Worm (Caenorhabditis elegans) whole organism, young adult: Measurements from ENCODE around the gene col-143.
A peak's percentile ranks its signal among the peaks of the same experiment; 100 is the strongest.

Experiments used
- D2030.7 ChIP-seq: fragments of 200-800 bp; sonication (Bioruptor generic); IDR thresholded peaks from 2 replicates; pipeline ENCODE4 v1.3.6; 2022; ENCODE audit warnings: missing genetic modification reagents, missing genetic modification characterization, missing compliant biosample characterization
- F22D6.2 ChIP-seq: sonication (generic microtip); optimal IDR thresholded peaks from 2 replicates; lab custom pipeline; 2016; ENCODE audit warnings: mild to moderate bottlenecking, missing genetic modification characterization, missing compliant biosample characterization
- F23B12.7 ChIP-seq: sonication (generic microtip); optimal IDR thresholded peaks from 2 replicates; lab custom pipeline; 2017; ENCODE audit warnings: missing genetic modification characterization, mild to moderate bottlenecking, missing compliant biosample characterization, antibody characterized with exemption, moderate library complexity; ENCODE audit not compliant: insufficient read depth
- F37B4.10 ChIP-seq: fragments of 200-800 bp; sonication (Bioruptor generic); IDR thresholded peaks from 2 replicates; pipeline ENCODE4 v1.3.6; 2022; ENCODE audit warnings: missing genetic modification characterization, missing compliant biosample characterization
- F39B2.1 ChIP-seq: fragments of 200-800 bp; sonication (Bioruptor generic); IDR thresholded peaks from 2 replicates; pipeline ENCODE4 v1.3.6; 2022; ENCODE audit warnings: missing genetic modification reagents, missing genetic modification characterization, missing compliant biosample characterization
- F52B5.7 ChIP-seq: sonication (generic microtip); optimal IDR thresholded peaks from 2 replicates; lab custom pipeline; 2016; ENCODE audit warnings: mild to moderate bottlenecking, missing genetic modification characterization, missing compliant biosample characterization
- F55B11.4 ChIP-seq: sonication (generic microtip); optimal IDR thresholded peaks from 2 replicates; lab custom pipeline; 2016; ENCODE audit warnings: missing compliant biosample characterization, missing genetic modification characterization, borderline replicate concordance; ENCODE audit not compliant: insufficient read depth
- F57A8.1 ChIP-seq: fragments of 200-800 bp; sonication (Bioruptor generic); optimal IDR thresholded peaks from 2 replicates; lab custom pipeline; 2018; ENCODE audit warnings: mild to moderate bottlenecking, missing genetic modification characterization, moderate library complexity, missing compliant biosample characterization
- K11D2.4 ChIP-seq: fragments of 200-800 bp; sonication (Bioruptor generic); IDR thresholded peaks from 2 replicates; pipeline ENCODE4 v1.3.6; 2022; ENCODE audit warnings: missing genetic modification reagents, missing genetic modification characterization, missing compliant biosample characterization
- Y53F4B.3 ChIP-seq: fragments of 200-800 bp; sonication (Bioruptor generic); IDR thresholded peaks from 2 replicates; pipeline ENCODE4 v1.3.6; 2022; ENCODE audit warnings: missing genetic modification reagents, missing genetic modification characterization, missing compliant biosample characterization
- aptf-3 ChIP-seq: fragments of 200-800 bp; sonication (Bioruptor generic); IDR thresholded peaks from 2 replicates; pipeline ENCODE4 v1.3.6; 2022; ENCODE audit warnings: missing genetic modification characterization, missing compliant biosample characterization
- atf-7 ChIP-seq: sonication (generic microtip); optimal IDR thresholded peaks from 2 replicates; lab custom pipeline; 2017; ENCODE audit warnings: mild to moderate bottlenecking, missing genetic modification characterization, missing compliant biosample characterization
- athp-1 ChIP-seq: sonication (generic microtip); optimal IDR thresholded peaks from 2 replicates; lab custom pipeline; 2017; ENCODE audit warnings: mild to moderate bottlenecking, missing genetic modification characterization, missing compliant biosample characterization
- attf-3 ChIP-seq: fragments of 200-800 bp; sonication (Bioruptor generic); conservative IDR thresholded peaks from 2 replicates; pipeline ENCODE4 v1.3.6; 2022; ENCODE audit warnings: missing genetic modification reagents, missing genetic modification characterization, missing compliant biosample characterization
- attf-5 ChIP-seq: fragments of 200-800 bp; sonication (Bioruptor generic); optimal IDR thresholded peaks from 2 replicates; lab custom pipeline; 2018; ENCODE audit warnings: mild to moderate bottlenecking, missing genetic modification characterization, missing compliant biosample characterization
- ccch-3 ChIP-seq: fragments of 200-800 bp; sonication (Bioruptor generic); optimal IDR thresholded peaks from 2 replicates; lab custom pipeline; 2018; ENCODE audit warnings: mild to moderate bottlenecking, missing genetic modification characterization, missing compliant biosample characterization
- cebp-1 ChIP-seq, 2 experiments: fragments of 200-800 bp in 1 of 2; sonication (Bioruptor generic) in 1 of 2; sonication (generic microtip) in 1 of 2; IDR thresholded peaks in 1 of 2; optimal IDR thresholded peaks in 1 of 2; 2 replicates each; pipeline versions ENCODE4 v1.3.6 to Lab custom; 2017 to 2022; ENCODE audit warnings: missing compliant biosample characterization in 2 of 2, missing genetic modification characterization in 2 of 2, mild to moderate bottlenecking in 1 of 2, missing genetic modification reagents in 1 of 2, moderate library complexity in 1 of 2
- cebp-2 ChIP-seq: fragments of 200-800 bp; sonication (Bioruptor generic); IDR thresholded peaks from 2 replicates; pipeline ENCODE4 v1.3.6; 2022; ENCODE audit warnings: missing genetic modification characterization, missing compliant biosample characterization
- ceh-100 ChIP-seq: fragments of 200-800 bp; sonication (Bioruptor generic); IDR thresholded peaks from 2 replicates; pipeline ENCODE4 v1.3.6; 2022; ENCODE audit warnings: missing genetic modification reagents, missing genetic modification characterization, missing compliant biosample characterization
- ceh-79 ChIP-seq: sonication (generic microtip); optimal IDR thresholded peaks from 2 replicates; lab custom pipeline; 2017; ENCODE audit warnings: mild to moderate bottlenecking, missing genetic modification characterization, missing compliant biosample characterization
- ceh-91 ChIP-seq: fragments of 200-800 bp; sonication (Bioruptor generic); IDR thresholded peaks from 2 replicates; pipeline ENCODE4 v1.3.6; 2022; ENCODE audit warnings: missing genetic modification reagents, missing genetic modification characterization, missing compliant biosample characterization
- die-1 ChIP-seq: sonication (generic microtip); optimal IDR thresholded peaks from 2 replicates; lab custom pipeline; 2016; ENCODE audit warnings: missing genotype, mild to moderate bottlenecking, missing genetic modification characterization, missing compliant biosample characterization
- dpff-1 ChIP-seq: sonication (generic microtip); optimal IDR thresholded peaks from 2 replicates; lab custom pipeline; 2017; ENCODE audit warnings: mild to moderate bottlenecking, missing genetic modification characterization, missing compliant biosample characterization
- dpl-1 ChIP-seq: fragments of 150-350 bp; optimal IDR thresholded peaks from 2 replicates; lab custom pipeline; 2014; ENCODE audit warnings: missing biosample characterization, missing genetic modification reagents, missing genetic modification characterization
- efl-1 ChIP-seq: fragments of 150-350 bp; optimal IDR thresholded peaks from 2 replicates; lab custom pipeline; 2014; ENCODE audit warnings: missing biosample characterization, missing genetic modification reagents, missing genetic modification characterization
- egrh-3 ChIP-seq: fragments of 200-800 bp; sonication (Bioruptor generic); IDR thresholded peaks from 2 replicates; pipeline ENCODE4 v1.3.6; 2022; ENCODE audit warnings: missing genetic modification reagents, missing genetic modification characterization, missing compliant biosample characterization
- ets-4 ChIP-seq: fragments of 200-800 bp; sonication (Bioruptor generic); optimal IDR thresholded peaks from 2 replicates; lab custom pipeline; 2018; ENCODE audit warnings: mild to moderate bottlenecking, missing genetic modification characterization, missing compliant biosample characterization
- him-1 ChIP-seq: sonication (generic microtip); optimal IDR thresholded peaks from 2 replicates; lab custom pipeline; 2016; ENCODE audit warnings: missing genotype, missing genetic modification reagents, missing genetic modification characterization, missing compliant biosample characterization
- hlh-12 ChIP-seq: sonication (generic microtip); optimal IDR thresholded peaks from 2 replicates; lab custom pipeline; 2016; ENCODE audit warnings: missing genetic modification characterization, missing compliant biosample characterization
- hmg-1.2 ChIP-seq: fragments of 200-800 bp; sonication (Bioruptor generic); IDR thresholded peaks from 2 replicates; pipeline ENCODE4 v1.3.6; 2022; ENCODE audit warnings: missing genetic modification reagents, missing genetic modification characterization, missing compliant biosample characterization
- lin-26 ChIP-seq: fragments of 200-800 bp; sonication (Bioruptor generic); IDR thresholded peaks from 2 replicates; pipeline ENCODE4 v1.3.6; 2022; ENCODE audit warnings: missing genetic modification reagents, missing genetic modification characterization, missing compliant biosample characterization
- lin-40 ChIP-seq: sonication (generic microtip); optimal IDR thresholded peaks from 2 replicates; lab custom pipeline; 2016; ENCODE audit warnings: missing genetic modification characterization, mild to moderate bottlenecking, missing compliant biosample characterization, missing genotype, missing genetic modification reagents
- lir-1 ChIP-seq: fragments of 200-800 bp; sonication (Bioruptor generic); conservative IDR thresholded peaks from 2 replicates; pipeline ENCODE4 v1.3.6; 2022; ENCODE audit warnings: missing genetic modification reagents, missing genetic modification characterization, missing compliant biosample characterization
- madf-3 ChIP-seq: fragments of 200-800 bp; sonication (Bioruptor generic); IDR thresholded peaks from 2 replicates; pipeline ENCODE4 v1.3.6; 2022; ENCODE audit warnings: missing genetic modification reagents, missing genetic modification characterization, missing compliant biosample characterization
- mes-4 ChIP-seq: sonication (generic microtip); optimal IDR thresholded peaks from 2 replicates; lab custom pipeline; 2016; ENCODE audit warnings: missing genotype, missing genetic modification characterization, missing compliant biosample characterization
- rec-8 ChIP-seq, 2 experiments: sonication (generic microtip); optimal IDR thresholded peaks; 2 replicates each; lab custom pipeline; 2016; ENCODE audit warnings: mild to moderate bottlenecking in 2 of 2, missing genetic modification characterization in 2 of 2, missing genetic modification reagents in 2 of 2, missing genotype in 2 of 2, missing biosample characterization in 1 of 2, missing compliant biosample characterization in 1 of 2, moderate library complexity in 1 of 2
- somi-1 ChIP-seq: fragments of 200-800 bp; sonication (Bioruptor generic); optimal IDR thresholded peaks from 2 replicates; lab custom pipeline; 2018; ENCODE audit warnings: mild to moderate bottlenecking, missing genetic modification characterization, missing compliant biosample characterization
- tbp1 ChIP-seq: fragments of 200-800 bp; sonication (Bioruptor generic); optimal IDR thresholded peaks from 2 replicates; lab custom pipeline; 2018; ENCODE audit warnings: mild to moderate bottlenecking, missing genetic modification characterization, missing compliant biosample characterization
- unc-130 ChIP-seq: sonication (generic microtip); optimal IDR thresholded peaks from 2 replicates; lab custom pipeline; 2016; ENCODE audit warnings: missing genetic modification reagents, missing genetic modification characterization, missing compliant biosample characterization
- unc-62 ChIP-seq: fragments of 150-350 bp; optimal IDR thresholded peaks from 2 replicates; lab custom pipeline; 2014; ENCODE audit warnings: missing biosample characterization, missing genetic modification reagents, missing genetic modification characterization
- ztf-18 ChIP-seq: sonication (generic microtip); optimal IDR thresholded peaks from 2 replicates; lab custom pipeline; 2016; ENCODE audit warnings: missing genotype, mild to moderate bottlenecking, missing genetic modification characterization, missing compliant biosample characterization
- ztf-22 ChIP-seq: fragments of 200-800 bp; sonication (Bioruptor generic); optimal IDR thresholded peaks from 2 replicates; lab custom pipeline; 2018; ENCODE audit warnings: mild to moderate bottlenecking, missing genetic modification characterization, moderate library complexity, missing compliant biosample characterization
- ztf-25 ChIP-seq: fragments of 200-800 bp; sonication (Bioruptor generic); IDR thresholded peaks from 2 replicates; pipeline ENCODE4 v1.3.6; 2022; ENCODE audit warnings: missing genetic modification reagents, missing genetic modification characterization, missing compliant biosample characterization
- ztf-26 ChIP-seq: sonication (generic microtip); optimal IDR thresholded peaks from 2 replicates; lab custom pipeline; 2017; ENCODE audit warnings: missing genetic modification characterization, missing compliant biosample characterization
- ztf-3 ChIP-seq: fragments of 200-800 bp; sonication (Bioruptor generic); optimal IDR thresholded peaks from 2 replicates; lab custom pipeline; 2018; ENCODE audit warnings: mild to moderate bottlenecking, missing genetic modification characterization, missing compliant biosample characterization

The col-143 gene

ce11 chrV:6796894-6797293, 38.5 kb upstream of the col-143 start:
- TF ChIP-seq ets-4 (GFP tag; lab: Kevin White, UChicago), result no peak
- peak; percentile 91; the same call in 1 of the 2 replicates for TF ChIP-seq hmg-1.2 (GFP tag; lab: Robert Waterston, UW)
- TF ChIP-seq, all 124 proteins: peak for 1

- TF ChIP-seq lir-1 (no peak), ceh-100 (GFP tag; lab: Robert Waterston, UW) (no peak), egrh-3 (GFP tag; lab: Robert Waterston, UW) (no peak), F39B2.1 (GFP tag; lab: Robert Waterston, UW) (no peak), ccch-3 (GFP tag; lab: Kevin White, UChicago) (no peak), ceh-79 (tag; lab: Kevin White, UChicago) (no peak), atf-7 (tag; lab: Kevin White, UChicago) (no peak), him-1 (tag; lab: Kevin White, UChicago) (no peak), madf-3 (GFP tag; lab: Robert Waterston, UW) (no peak), somi-1 (GFP tag; lab: Kevin White, UChicago) (no peak), D2030.7 (GFP tag; lab: Robert Waterston, UW) (no peak), hlh-12 (no peak), cebp-2 (GFP tag; lab: Robert Waterston, UW) (no peak), F55B11.4 (tag; lab: Kevin White, UChicago) (no peak), unc-62 (GFP tag; lab: Kevin White, UChicago) (no peak), efl-1 (GFP tag; lab: Kevin White, UChicago) (no peak), dpl-1 (GFP tag; lab: Kevin White, UChicago) (no peak), mes-4 (tag; lab: Kevin White, UChicago) (no peak), die-1 (no peak), Y53F4B.3 (GFP tag; lab: Robert Waterston, UW) (no peak)
Observed at ce11 chrV:6799564-6799963, 35.9 kb upstream of the col-143 start, which contains the start of gene dmsr-9. Gene dmsr-9 (minus strand): TSS chrV:6799664.

ce11 chrV:6801850-6802249, 33.6 kb upstream of the col-143 start, which contains the start of gene dmsr-10:
Gene dmsr-10 (minus strand): TSS chrV:6801950.
- TF ChIP-seq attf-5 (GFP tag; lab: Kevin White, UChicago), result no peak
- no peak for TF ChIP-seq attf-3 (GFP tag; lab: Robert Waterston, UW)
- no peak for TF ChIP-seq lir-1
- TF ChIP-seq F22D6.2 (tag; lab: Kevin White, UChicago), result no peak
- TF ChIP-seq ccch-3 (GFP tag; lab: Kevin White, UChicago), result no peak
- no peak for TF ChIP-seq F52B5.7 (tag; lab: Kevin White, UChicago)
- no peak for TF ChIP-seq cebp-1 (GFP tag; IDR thresholded peaks at IDR 0.05; lab: Robert Waterston, UW)
- no peak for TF ChIP-seq cebp-1 (tag; optimal IDR thresholded peaks at IDR 0.05; lab: Kevin White, UChicago)
- TF ChIP-seq lin-26 (GFP tag; lab: Robert Waterston, UW), result no peak
- TF ChIP-seq ztf-22 (GFP tag; lab: Kevin White, UChicago), result no peak
- TF ChIP-seq F37B4.10 (GFP tag; lab: Robert Waterston, UW), result no peak
- TF ChIP-seq athp-1 (tag; lab: Kevin White, UChicago), result no peak
- no peak for TF ChIP-seq dpff-1 (tag; lab: Kevin White, UChicago)
- TF ChIP-seq rec-8 (tag; optimal IDR thresholded peaks at IDR 0.05; lab: Kevin White, UChicago), result no peak
- TF ChIP-seq, all 124 proteins: peak for 0

- TF ChIP-seq ztf-18 (tag; lab: Kevin White, UChicago), result no peak
- TF ChIP-seq ets-4 (GFP tag; lab: Kevin White, UChicago), result no peak
- TF ChIP-seq ceh-91 (GFP tag; lab: Robert Waterston, UW), result no peak
- no peak for TF ChIP-seq ztf-25 (GFP tag; lab: Robert Waterston, UW)
- no peak for TF ChIP-seq ztf-26 (tag; lab: Kevin White, UChicago)
- TF ChIP-seq die-1, result no peak
- no peak for TF ChIP-seq unc-130 (GFP tag; lab: Kevin White, UChicago)
- TF ChIP-seq mes-4 (tag; lab: Kevin White, UChicago), result no peak
- no peak for TF ChIP-seq tbp1
- no peak for TF ChIP-seq aptf-3
- no peak for TF ChIP-seq ztf-3
- TF ChIP-seq lin-40 (tag; lab: Kevin White, UChicago), result no peak
- TF ChIP-seq F23B12.7 (tag; lab: Kevin White, UChicago), result no peak
- no peak for TF ChIP-seq F57A8.1 (GFP tag; lab: Kevin White, UChicago)
- TF ChIP-seq K11D2.4 (GFP tag; lab: Robert Waterston, UW), result no peak
Observed at ce11 chrV:6803992-6804391, 31.4 kb upstream of the col-143 start, which contains the start of gene dmsr-11. Gene dmsr-11 (minus strand): TSS chrV:6804092.
